Worm (Caenorhabditis elegans): ENCODE data around the gene paf-2.

- TF ChIP-seq him-1 (tag; optimal IDR thresholded peaks at IDR 0.05) (no peak), dao-5 (tag; optimal IDR thresholded peaks at IDR 0.05) (no peak), W03F9.2 (tag; optimal IDR thresholded peaks at IDR 0.05) (no peak)
These were observed 23.0 kb upstream of the paf-2 start, which contains the start of gene dop-6 for ce11 chrX:4320563-4320962.
